Fruit fly (Drosophila melanogaster) whole organism, wandering third instar larva: ENCODE data around the gene CG5861.
A peak's percentile ranks its signal among the peaks of the same experiment; 100 is the strongest.

Experiments
- Abd-B ChIP-seq: fragments of >200 bp; optimal IDR thresholded peaks from 2 replicates; lab custom pipeline; 2017; ENCODE audit warnings: missing biosample characterization, missing genetic modification characterization
- CG32264 ChIP-seq: fragments of 200-800 bp; sonication (Bioruptor generic); optimal IDR thresholded peaks from 2 replicates; lab custom pipeline; 2016; ENCODE audit warnings: missing biosample characterization, missing genetic modification characterization
- CrebA ChIP-seq: fragments of 200-800 bp; sonication (Bioruptor generic); optimal IDR thresholded peaks from 2 replicates; lab custom pipeline; 2016; ENCODE audit warnings: missing biosample characterization, mild to moderate bottlenecking, missing genetic modification characterization, borderline replicate concordance
- Dfd ChIP-seq: fragments of >200 bp; optimal IDR thresholded peaks from 2 replicates; lab custom pipeline; 2017; ENCODE audit warnings: missing biosample characterization, missing genetic modification characterization
- Dif ChIP-seq: fragments of 200-275, 200-300 bp; sonication (Bioruptor generic); optimal IDR thresholded peaks from 2 replicates; lab custom pipeline; 2018; ENCODE audit warnings: missing biosample characterization, missing genetic modification characterization; ENCODE audit not compliant: partially characterized antibody
- GATAd ChIP-seq: sonication (Bioruptor generic); optimal IDR thresholded peaks from 2 replicates; lab custom pipeline; 2016; ENCODE audit warnings: missing biosample characterization, missing genetic modification characterization
- HLH106 ChIP-seq: fragments of 200-800 bp; optimal IDR thresholded peaks from 3 replicates; lab custom pipeline; 2019; ENCODE audit warnings: missing biosample characterization, mild to moderate bottlenecking, missing genetic modification characterization, moderate library complexity
- Hnf4 ChIP-seq: fragments of 200-800 bp; sonication (Bioruptor generic); optimal IDR thresholded peaks from 2 replicates; lab custom pipeline; 2016; ENCODE audit warnings: missing biosample characterization, mild to moderate bottlenecking, missing genetic modification characterization
- Hr83 ChIP-seq: fragments of 200-300 bp; sonication (Bioruptor generic); optimal IDR thresholded peaks from 2 replicates; lab custom pipeline; 2016; ENCODE audit warnings: missing biosample characterization, mild to moderate bottlenecking, missing genetic modification characterization, moderate library complexity; ENCODE audit not compliant: poor library complexity, severe bottlenecking
- Jra ChIP-seq: sonication (Bioruptor generic); optimal IDR thresholded peaks from 2 replicates; lab custom pipeline; 2016; ENCODE audit warnings: missing biosample characterization, missing genetic modification characterization
- Myc ChIP-seq: fragments of >200 bp; optimal IDR thresholded peaks from 2 replicates; lab custom pipeline; 2017
- N ChIP-seq: fragments of >200 bp; optimal IDR thresholded peaks from 2 replicates; lab custom pipeline; 2018; ENCODE audit warnings: missing biosample characterization, missing external identifiers, missing genetic modification characterization
- Rel ChIP-seq, 2 experiments: fragments of 200-800 bp; sonication (Bioruptor generic) in 1 of 2; optimal IDR thresholded peaks; 2 replicates in 1 of 2; 3 replicates in 1 of 2; lab custom pipeline; 2016 to 2019; ENCODE audit warnings: mild to moderate bottlenecking in 2 of 2, missing biosample characterization in 2 of 2, missing genetic modification characterization in 2 of 2, moderate library complexity in 1 of 2
- Sp1 ChIP-seq: fragments of 200-800 bp; sonication (Bioruptor generic); optimal IDR thresholded peaks from 3 replicates; lab custom pipeline; 2019; ENCODE audit warnings: missing biosample characterization, mild to moderate bottlenecking, missing genetic modification characterization, moderate library complexity
- br ChIP-seq: fragments of 200-800 bp; sonication (Bioruptor generic); optimal IDR thresholded peaks from 2 replicates; lab custom pipeline; 2016; ENCODE audit warnings: missing biosample characterization, missing genetic modification characterization
- brk ChIP-seq: fragments of 200-800 bp; sonication (Bioruptor generic); optimal IDR thresholded peaks from 2 replicates; lab custom pipeline; 2016; ENCODE audit warnings: missing biosample characterization, mild to moderate bottlenecking, missing genetic modification characterization
- dl ChIP-seq, 2 experiments: fragments of 175-275, 200-275 bp in 1 of 2; fragments of 200-275 bp in 1 of 2; sonication (Bioruptor generic); optimal IDR thresholded peaks; lab custom pipeline; 2018; ENCODE audit warnings: mild to moderate bottlenecking in 2 of 2, missing biosample characterization in 2 of 2, missing genetic modification characterization in 2 of 2, moderate library complexity in 2 of 2; ENCODE audit not compliant: partially characterized antibody in 2 of 2, insufficient read depth in 1 of 2
- dmrt93B ChIP-seq: fragments of 200-800 bp; sonication (Bioruptor generic); optimal IDR thresholded peaks from 2 replicates; lab custom pipeline; 2018; ENCODE audit warnings: missing biosample characterization, mild to moderate bottlenecking, missing genetic modification characterization
- fru ChIP-seq: fragments of 200-800 bp; sonication (Bioruptor generic); optimal IDR thresholded peaks from 3 replicates; lab custom pipeline; 2016; ENCODE audit warnings: missing biosample characterization, mild to moderate bottlenecking, missing genetic modification characterization
- h ChIP-seq: fragments of 200-800 bp; sonication (Bioruptor generic); optimal IDR thresholded peaks from 3 replicates; lab custom pipeline; 2016; ENCODE audit warnings: missing biosample characterization, mild to moderate bottlenecking, missing genetic modification characterization
- jim ChIP-seq: fragments of 175-275, 200-325 bp; sonication (Bioruptor generic); optimal IDR thresholded peaks from 2 replicates; lab custom pipeline; 2016; ENCODE audit warnings: missing biosample characterization, mild to moderate bottlenecking, missing genetic modification characterization
- psq ChIP-seq: fragments of 200-800 bp; sonication (Bioruptor generic); optimal IDR thresholded peaks from 3 replicates; lab custom pipeline; 2017; ENCODE audit warnings: missing biosample characterization, mild to moderate bottlenecking, missing genetic modification characterization, moderate library complexity
- rgr ChIP-seq: fragments of 200-800 bp; sonication (Bioruptor generic); optimal IDR thresholded peaks from 3 replicates; lab custom pipeline; 2016; ENCODE audit warnings: missing biosample characterization, mild to moderate bottlenecking, missing genetic modification characterization
- sage ChIP-seq: fragments of 200-800 bp; sonication (Bioruptor generic); optimal IDR thresholded peaks from 2 replicates; lab custom pipeline; 2016; ENCODE audit warnings: missing biosample characterization, mild to moderate bottlenecking, missing genetic modification characterization
- sv ChIP-seq: fragments of 200-800 bp; sonication (Bioruptor generic); optimal IDR thresholded peaks from 3 replicates; lab custom pipeline; 2016; ENCODE audit warnings: missing biosample characterization, missing genetic modification characterization
- tai ChIP-seq: sonication (Bioruptor generic); optimal IDR thresholded peaks from 2 replicates; lab custom pipeline; 2016; ENCODE audit warnings: missing biosample characterization, missing genetic modification characterization
- usp ChIP-seq: fragments of >200 bp; optimal IDR thresholded peaks from 2 replicates; lab custom pipeline; 2017; ENCODE audit warnings: missing biosample characterization, missing genetic modification characterization
- woc ChIP-seq: sonication (Bioruptor generic); optimal IDR thresholded peaks from 2 replicates; lab custom pipeline; 2016; ENCODE audit warnings: missing biosample characterization, mild to moderate bottlenecking, missing genetic modification characterization

CG5861 gene

dm6 chr2L:16323544-16323943, 16.4 kb upstream of the CG5861 start:
- TF ChIP-seq Dfd (GFP tag; lab: Kevin White, UChicago): no peak
- peak; percentile 48 for TF ChIP-seq fru (GFP tag; lab: Kevin White, UChicago)

DNA sequence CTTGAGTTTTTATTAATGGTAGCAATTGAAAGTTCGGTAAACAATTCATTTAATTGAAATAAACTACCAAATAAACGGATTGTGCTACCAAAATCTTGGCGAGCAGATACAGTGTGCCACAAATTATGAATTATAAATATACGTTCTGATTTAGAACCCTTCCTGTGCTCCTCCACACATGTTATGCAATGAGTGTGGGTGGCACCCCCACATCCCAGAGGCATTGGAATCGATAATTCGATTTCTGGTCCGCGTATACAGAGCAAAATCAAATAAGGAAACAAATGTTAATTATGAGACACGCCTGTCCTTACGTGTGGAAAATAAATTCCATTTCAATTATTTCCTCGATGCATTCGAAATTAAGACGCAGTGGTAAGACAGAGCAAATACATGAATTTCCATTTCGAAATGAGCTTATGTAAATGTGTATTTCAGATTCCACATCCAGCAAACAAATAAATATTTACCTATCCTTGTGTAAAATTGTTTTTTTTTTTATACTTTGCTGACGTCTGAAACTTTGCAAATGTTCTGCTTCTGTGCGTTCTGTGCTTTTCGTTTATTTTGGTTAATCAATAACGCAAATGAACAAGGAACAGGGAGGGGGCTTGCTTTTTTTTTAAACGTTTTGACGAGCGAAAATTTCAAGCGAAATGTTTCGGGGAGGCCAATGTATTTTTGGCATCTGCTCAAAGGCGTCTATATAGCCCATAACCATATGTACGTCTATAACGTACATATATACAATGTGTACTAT, 15.0 kb upstream of the CG5861 start:
- TF ChIP-seq psq (GFP tag; lab: Kevin White, UChicago) (no peak), dl (GFP tag; optimal IDR thresholded peaks at IDR 0.05; lab: Kevin White, UChicago; ENCODE audit: insufficient read depth in 1 of 2, partially characterized antibody in 2 of 2) (no peak), h (GFP tag; lab: Kevin White, UChicago) (no peak), jim (GFP tag; lab: Kevin White, UChicago) (no peak), Hnf4 (GFP tag; lab: Kevin White, UChicago) (no peak), dmrt93B (GFP tag; lab: Kevin White, UChicago) (no peak), HLH106 (tag; lab: Kevin White, UChicago) (no peak), CrebA (no peak), rgr (GFP tag; lab: Kevin White, UChicago) (peak; percentile 36), Rel (GFP tag; optimal IDR thresholded peaks at IDR 0.05; lab: Kevin White, UChicago) (no peak), Rel (tag; optimal IDR thresholded peaks at IDR 0.05; lab: Kevin White, UChicago) (peak; percentile 10), tai (peak; percentile 23), br (GFP tag; lab: Kevin White, UChicago) (peak; percentile 17), Jra (GFP tag; lab: Kevin White, UChicago) (no peak), sv (GFP tag; lab: Kevin White, UChicago) (no peak), fru (GFP tag; lab: Kevin White, UChicago) (no peak)
- TF ChIP-seq, all 38 proteins: peak for 4

DNA sequence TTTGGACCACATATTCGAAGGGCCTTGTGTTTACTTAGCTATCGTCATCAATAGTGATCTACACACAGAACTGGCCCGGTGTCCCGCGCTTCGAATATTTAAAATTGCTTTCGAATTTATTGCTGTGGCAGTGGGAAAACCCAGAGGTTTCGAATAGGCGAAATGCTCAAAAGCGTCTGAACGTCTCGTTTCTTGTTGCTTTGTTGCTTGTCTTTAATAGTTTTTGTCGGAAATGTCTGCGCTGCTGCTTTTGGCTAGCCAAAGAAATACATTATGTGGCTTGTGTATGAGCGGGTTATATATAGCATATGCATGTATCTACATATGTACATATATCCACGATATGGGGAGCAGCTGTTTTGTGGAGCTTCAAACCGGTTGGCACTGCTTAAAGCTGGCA, 14.1 kb upstream of the CG5861 start:
- TF ChIP-seq brk (no peak), CG32264 (GFP tag; lab: Kevin White, UChicago) (no peak), psq (GFP tag; lab: Kevin White, UChicago) (no peak), fru (GFP tag; lab: Kevin White, UChicago) (no peak), CrebA (no peak)

- TF ChIP-seq GATAd (no peak), Dfd (GFP tag; lab: Kevin White, UChicago) (no peak), rgr (GFP tag; lab: Kevin White, UChicago) (no peak), jim (GFP tag; lab: Kevin White, UChicago) (no peak), dl (GFP tag; optimal IDR thresholded peaks at IDR 0.05; lab: Kevin White, UChicago; ENCODE audit: insufficient read depth in 1 of 2, partially characterized antibody in 2 of 2) (no peak), psq (GFP tag; lab: Kevin White, UChicago) (no peak), Rel (GFP tag; optimal IDR thresholded peaks at IDR 0.05; lab: Kevin White, UChicago) (no peak), Rel (tag; optimal IDR thresholded peaks at IDR 0.05; lab: Kevin White, UChicago) (no peak), sage (GFP tag; lab: Kevin White, UChicago) (no peak), brk (no peak), woc (GFP tag; lab: Kevin White, UChicago) (no peak), Hr83 (GFP tag; lab: Kevin White, UChicago) (no peak), Myc (lab: Kevin White, UChicago) (no peak)
These were observed 13.3 kb upstream of the CG5861 start for dm6 chr2L:16320428-16320827.

- TF ChIP-seq dl (GFP tag; optimal IDR thresholded peaks at IDR 0.05; lab: Kevin White, UChicago; ENCODE audit: insufficient read depth in 1 of 2, partially characterized antibody in 2 of 2) (peak in 1 of 2 experiments; percentile 80), Dif (GFP tag; lab: Kevin White, UChicago) (no peak), Hnf4 (GFP tag; lab: Kevin White, UChicago) (no peak), Myc (lab: Kevin White, UChicago) (no peak), GATAd (no peak), usp (GFP tag; lab: Kevin White, UChicago) (no peak), Sp1 (GFP tag; lab: Kevin White, UChicago) (no peak), fru (GFP tag; lab: Kevin White, UChicago) (peak; percentile 93), Rel (GFP tag; optimal IDR thresholded peaks at IDR 0.05; lab: Kevin White, UChicago) (no peak), Rel (tag; optimal IDR thresholded peaks at IDR 0.05; lab: Kevin White, UChicago) (peak; percentile 99), Hr83 (GFP tag; lab: Kevin White, UChicago) (peak; percentile 16), h (GFP tag; lab: Kevin White, UChicago) (peak; percentile 11), N (no peak), Abd-B (GFP tag; lab: Kevin White, UChicago) (no peak)
These were observed 12.6 kb upstream of the CG5861 start for dm6 chr2L:16319743-16320142.
